Worm (Caenorhabditis elegans): ENCODE results near the gene C56G2.9.

DNA sequence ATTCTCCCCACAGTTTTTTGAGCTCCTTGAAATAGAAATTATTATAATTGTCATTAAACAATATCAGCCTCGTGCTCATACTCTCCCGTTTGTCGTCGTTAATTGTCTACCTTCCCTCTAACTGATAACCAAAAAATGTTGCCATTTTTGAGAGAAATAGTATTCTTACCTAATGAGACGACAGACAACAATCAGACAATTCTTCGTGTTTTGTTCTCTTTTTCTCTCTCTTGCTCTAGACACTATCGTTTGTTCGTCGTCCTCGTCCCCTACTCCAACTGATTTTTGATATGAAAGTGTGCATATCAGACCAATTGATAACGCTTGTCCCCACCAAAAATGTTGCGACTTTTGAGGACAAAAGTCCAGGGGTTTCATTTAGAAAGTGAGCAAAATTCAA is 18.4 kb upstream of the C56G2.9 start:
- no peak for TF ChIP-seq lin-39 (tag; optimal IDR thresholded peaks at IDR 0.05)
- no peak for TF ChIP-seq nhr-25 (tag; optimal IDR thresholded peaks at IDR 0.05)
- no peak for TF ChIP-seq nhr-43 (tag; optimal IDR thresholded peaks at IDR 0.05; ENCODE audit: poor library complexity, severe bottlenecking)
- peak; percentile 59 for TF ChIP-seq pha-4 (tag; optimal IDR thresholded peaks at IDR 0.05)
- no peak for TF ChIP-seq nhr-28 (tag; optimal IDR thresholded peaks at IDR 0.05)
- TF ChIP-seq ceh-28 (tag; optimal IDR thresholded peaks at IDR 0.05): no peak
- TF ChIP-seq aly-2 (tag; optimal IDR thresholded peaks at IDR 0.05): no peak
- TF ChIP-seq nhr-12 (tag; optimal IDR thresholded peaks at IDR 0.05): no peak
- no peak for TF ChIP-seq ceh-82 (tag; optimal IDR thresholded peaks at IDR 0.05)
- TF ChIP-seq elt-1 (tag; optimal IDR thresholded peaks at IDR 0.05): no peak
- TF ChIP-seq eor-1 (tag; optimal IDR thresholded peaks at IDR 0.05): no peak
- TF ChIP-seq mdl-1 (tag; optimal IDR thresholded peaks at IDR 0.05): no peak
- TF ChIP-seq R02D3.7 (tag; optimal IDR thresholded peaks at IDR 0.05): no peak
- no peak for TF ChIP-seq nhr-77 (tag; optimal IDR thresholded peaks at IDR 0.05)
